Worm (Caenorhabditis elegans): Measurements from ENCODE around the gene F02D8.4.

Gene F02D8.4

DNA sequence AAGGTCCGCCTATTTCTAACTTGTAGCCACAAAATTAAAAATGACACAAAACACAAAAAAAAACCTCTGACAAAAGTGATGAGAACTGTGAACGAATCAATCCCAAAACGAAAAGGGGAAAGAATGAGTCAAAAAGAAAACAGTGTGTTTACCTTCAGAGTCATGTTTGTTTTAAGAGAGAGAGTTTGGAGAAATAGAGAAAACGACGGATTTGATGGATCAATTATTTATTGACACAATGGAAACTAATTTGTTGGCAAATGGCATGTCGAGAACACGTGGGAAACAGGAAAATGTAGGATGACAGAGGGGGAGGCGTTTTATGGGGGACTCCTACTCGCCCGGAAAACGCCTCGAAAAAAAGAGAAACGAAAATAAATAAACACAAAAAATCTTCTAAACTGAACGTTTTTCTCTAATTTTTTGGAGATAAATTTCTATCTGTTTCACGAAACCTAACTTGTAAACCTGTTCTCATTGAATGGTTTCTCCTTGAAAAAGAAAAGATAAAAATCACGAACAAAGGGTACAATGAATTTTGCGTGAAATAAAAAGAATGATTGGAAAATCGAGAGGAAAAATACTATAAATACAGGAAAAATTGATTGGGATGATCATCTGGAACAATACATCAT, 32.2 kb downstream of the F02D8.4 start (continued):
- no peak for TF ChIP-seq attf-4 (tag; optimal IDR thresholded peaks at IDR 0.05)
- no peak for TF ChIP-seq ctbp-1 (GFP tag; IDR thresholded peaks at IDR 0.05)
- peak; percentile 33 for TF ChIP-seq nhr-6 (tag; optimal IDR thresholded peaks at IDR 0.05)
- TF ChIP-seq ztf-11 (tag; optimal IDR thresholded peaks at IDR 0.05): no peak

DNA sequence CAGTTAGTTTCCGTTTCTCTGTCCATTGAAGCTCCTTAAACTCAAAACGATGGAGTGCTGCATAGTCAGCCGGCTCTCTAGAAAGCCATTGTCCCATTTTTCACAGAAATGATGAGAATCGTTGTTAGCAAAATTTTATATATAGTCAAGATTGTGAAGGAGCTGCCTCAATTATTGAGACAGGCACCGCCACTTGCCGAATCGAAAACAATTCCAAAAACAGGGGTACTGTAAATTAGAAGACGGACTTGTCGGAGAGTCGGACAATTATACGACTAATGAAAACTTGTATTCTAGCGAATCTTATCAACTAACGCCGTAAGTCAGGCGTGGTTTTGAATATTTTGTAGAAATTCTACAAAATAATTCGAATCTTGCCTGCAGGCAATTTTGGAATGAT, 35.5 kb downstream of the F02D8.4 start, which contains the start of gene F14H8.2:
F14H8.2 (minus strand) TSS at position 101 of the 400 bp plus-strand sequence.
- no peak for TF ChIP-seq ces-1 (GFP tag; optimal IDR thresholded peaks at IDR 0.05)
- no peak for TF ChIP-seq lin-15B (tag; optimal IDR thresholded peaks at IDR 0.05)
- no peak for TF ChIP-seq php-3 (GFP tag; IDR thresholded peaks at IDR 0.05)
- TF ChIP-seq nhr-6 (tag; optimal IDR thresholded peaks at IDR 0.05): no peak
- TF ChIP-seq saeg-2 (GFP tag; IDR thresholded peaks at IDR 0.05): no peak
- TF ChIP-seq Y105C5A.15 (GFP tag; IDR thresholded peaks at IDR 0.05): no peak
- no peak for TF ChIP-seq attf-4 (tag; optimal IDR thresholded peaks at IDR 0.05)
- no peak for TF ChIP-seq ceh-28 (tag; optimal IDR thresholded peaks at IDR 0.05)
- no peak for TF ChIP-seq spr-1 (tag; optimal IDR thresholded peaks at IDR 0.05)
- TF ChIP-seq nhr-25 (tag; optimal IDR thresholded peaks at IDR 0.05; ENCODE audit: borderline replicate concordance, insufficient read depth): no peak
- TF ChIP-seq mxl-3 (GFP tag; optimal IDR thresholded peaks at IDR 0.05): no peak
- no peak for TF ChIP-seq lim-7 (GFP tag; IDR thresholded peaks at IDR 0.05)
- no peak for TF ChIP-seq zip-11 (GFP tag; IDR thresholded peaks at IDR 0.05)
- no peak for TF ChIP-seq lin-39 (tag; optimal IDR thresholded peaks at IDR 0.05)
- no peak for TF ChIP-seq dmd-9 (GFP tag; IDR thresholded peaks at IDR 0.05)
- no peak for TF ChIP-seq ceh-82 (tag; optimal IDR thresholded peaks at IDR 0.05)
- no peak for TF ChIP-seq ctbp-1 (GFP tag; IDR thresholded peaks at IDR 0.05)
- no peak for TF ChIP-seq Y48G9A.11 (GFP tag; IDR thresholded peaks at IDR 0.05)
- TF ChIP-seq mdt-29 (GFP tag; IDR thresholded peaks at IDR 0.05): no peak
- TF ChIP-seq gei-8 (GFP tag; optimal IDR thresholded peaks at IDR 0.05): no peak

DNA sequence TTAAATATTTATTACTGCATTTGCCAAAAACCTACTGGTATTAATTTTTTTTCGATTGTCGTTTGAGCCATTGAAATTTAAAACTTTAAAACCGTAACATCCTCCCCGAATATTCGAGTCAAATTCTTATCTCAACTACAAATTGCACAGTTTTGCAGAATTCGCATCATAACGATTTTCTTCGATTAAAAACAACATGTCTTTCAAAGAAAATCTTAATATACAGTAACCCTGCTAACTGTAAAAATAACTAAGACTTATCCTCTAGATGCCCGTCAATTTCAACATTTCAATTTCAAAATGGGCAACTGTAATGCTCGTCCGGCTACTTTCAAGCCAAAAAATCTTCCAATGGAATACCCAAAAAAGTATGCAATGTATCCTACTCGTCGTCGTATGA, 36.0 kb downstream of the F02D8.4 start, which contains the start of gene F14H8.5:
F14H8.5 (plus strand) TSS at position 301 of the 400 bp plus-strand sequence.
- TF ChIP-seq dpl-1 (GFP tag; optimal IDR thresholded peaks at IDR 0.05) (no peak), egl-43 (GFP tag; IDR thresholded peaks at IDR 0.05) (no peak), F44E2.7 (GFP tag; IDR thresholded peaks at IDR 0.05) (no peak), nhr-77 (tag; optimal IDR thresholded peaks at IDR 0.05) (no peak), dve-1 (tag; optimal IDR thresholded peaks at IDR 0.05; ENCODE audit: insufficient read depth) (no peak), rbr-2 (tag; optimal IDR thresholded peaks at IDR 0.05) (no peak)

DNA sequence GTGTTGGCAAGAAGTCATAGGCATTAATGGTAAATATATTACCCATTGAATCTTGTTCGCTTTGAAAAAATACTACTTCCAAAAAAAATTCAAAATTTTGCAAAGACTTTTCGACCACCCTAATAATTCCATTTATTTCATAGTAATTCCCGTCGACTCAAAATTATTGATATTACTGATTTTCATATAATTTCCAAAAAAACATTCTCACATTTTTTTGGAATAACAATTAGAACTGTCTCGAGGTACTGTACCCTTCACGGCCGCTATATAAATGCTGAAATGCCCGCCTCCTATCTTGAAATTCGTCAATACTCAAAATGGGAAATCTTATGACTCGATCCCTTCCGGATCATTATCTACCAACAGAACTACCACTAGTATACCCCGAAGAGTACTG, 38.9 kb downstream of the F02D8.4 start, which contains the start of gene F14H8.4:
F14H8.4 (plus strand) TSS at position 301 of the 400 bp plus-strand sequence.
- TF ChIP-seq ceh-20 (GFP tag; IDR thresholded peaks at IDR 0.05) (no peak), zip-2 (tag; optimal IDR thresholded peaks at IDR 0.05) (no peak), unc-130 (GFP tag; optimal IDR thresholded peaks at IDR 0.05) (no peak), nhr-25 (tag; optimal IDR thresholded peaks at IDR 0.05; ENCODE audit: borderline replicate concordance, insufficient read depth) (no peak), ceh-32 (tag; optimal IDR thresholded peaks at IDR 0.05; ENCODE audit: poor library complexity) (no peak), dmd-8 (GFP tag; IDR thresholded peaks at IDR 0.05) (no peak), spr-1 (tag; optimal IDR thresholded peaks at IDR 0.05) (no peak), snpc-4 (tag; optimal IDR thresholded peaks at IDR 0.05) (no peak), skn-1 (tag; optimal IDR thresholded peaks at IDR 0.05) (no peak), nhr-11 (tag; optimal IDR thresholded peaks at IDR 0.05) (no peak), mxl-3 (GFP tag; optimal IDR thresholded peaks at IDR 0.05) (no peak), mep-1 (tag; optimal IDR thresholded peaks at IDR 0.05) (no peak), dmd-9 (GFP tag; IDR thresholded peaks at IDR 0.05) (no peak), nhr-76 (tag; optimal IDR thresholded peaks at IDR 0.05) (no peak), set-16 (GFP tag; IDR thresholded peaks at IDR 0.05) (no peak), R02D3.7 (tag; optimal IDR thresholded peaks at IDR 0.05) (no peak), zip-11 (GFP tag; IDR thresholded peaks at IDR 0.05) (no peak), hlh-11 (tag; optimal IDR thresholded peaks at IDR 0.05) (no peak)
